Worm (Caenorhabditis elegans) whole organism, L2 larva: ENCODE measurements around the gene math-4.

Experiments used
- C34F6.9 ChIP-seq: fragments of 150-350 bp; optimal IDR thresholded peaks from 2 replicates; lab custom pipeline; 2014; ENCODE audit warnings: missing biosample characterization, missing genetic modification characterization
- F13H6.1 ChIP-seq: sonication (generic microtip); optimal IDR thresholded peaks from 2 replicates; lab custom pipeline; 2016; ENCODE audit warnings: missing genetic modification characterization, missing compliant biosample characterization
- Y55F3AM.14 ChIP-seq: fragments of 200-800 bp; sonication (Bioruptor generic); optimal IDR thresholded peaks from 2 replicates; lab custom pipeline; 2018; ENCODE audit warnings: mild to moderate bottlenecking, missing genetic modification characterization, missing compliant biosample characterization
- ZK546.5 ChIP-seq: sonication (generic microtip); optimal IDR thresholded peaks from 2 replicates; lab custom pipeline; 2017; ENCODE audit warnings: missing biosample characterization, missing genetic modification characterization
- alr-1 ChIP-seq: fragments of 150-350 bp; optimal IDR thresholded peaks from 2 replicates; lab custom pipeline; 2014; ENCODE audit warnings: missing biosample characterization, missing genetic modification characterization
- aly-2 ChIP-seq: fragments of 150-350 bp; optimal IDR thresholded peaks from 2 replicates; lab custom pipeline; 2014; ENCODE audit warnings: missing biosample characterization, missing genetic modification characterization
- ama-1 ChIP-seq: fragments of 150-350 bp; optimal IDR thresholded peaks from 2 replicates; lab custom pipeline; 2018; ENCODE audit warnings: inconsistent platforms
- blmp-1 ChIP-seq: sonication (generic microtip); optimal IDR thresholded peaks from 2 replicates; lab custom pipeline; 2017; ENCODE audit warnings: missing genetic modification characterization, mild to moderate bottlenecking, missing compliant biosample characterization, antibody characterized with exemption, moderate library complexity; ENCODE audit not compliant: insufficient read depth
- crh-2 ChIP-seq: sonication (generic microtip); optimal IDR thresholded peaks from 2 replicates; lab custom pipeline; 2017; ENCODE audit warnings: missing biosample characterization, missing genetic modification characterization
- dmd-4 ChIP-seq: sonication (generic microtip); optimal IDR thresholded peaks from 2 replicates; lab custom pipeline; 2017; ENCODE audit warnings: missing biosample characterization, missing genetic modification characterization
- elt-3 ChIP-seq: sonication (generic microtip); optimal IDR thresholded peaks from 2 replicates; lab custom pipeline; 2017; ENCODE audit warnings: missing biosample characterization, missing genetic modification characterization
- fos-1 ChIP-seq: fragments of 150-350 bp; optimal IDR thresholded peaks from 2 replicates; lab custom pipeline; 2014; ENCODE audit warnings: missing biosample characterization, missing genetic modification characterization
- gmeb-1 ChIP-seq: fragments of 150-350 bp; optimal IDR thresholded peaks from 2 replicates; lab custom pipeline; 2014; ENCODE audit warnings: missing biosample characterization, missing genetic modification characterization
- lin-13 ChIP-seq: fragments of 150-350 bp; optimal IDR thresholded peaks from 2 replicates; lab custom pipeline; 2014; ENCODE audit warnings: missing biosample characterization, missing genetic modification reagents, missing genetic modification characterization
- lin-39 ChIP-seq: fragments of 150-350 bp; optimal IDR thresholded peaks from 2 replicates; lab custom pipeline; 2014; ENCODE audit warnings: missing biosample characterization, missing genetic modification reagents, missing genetic modification characterization
- lsy-2 ChIP-seq, 2 experiments: fragments of 150-350 bp in 1 of 2; sonication (generic microtip) in 1 of 2; optimal IDR thresholded peaks; 2 replicates each; lab custom pipeline; 2014 to 2017; ENCODE audit warnings: missing biosample characterization in 2 of 2, missing genetic modification characterization in 2 of 2
- mab-5 ChIP-seq: fragments of 150-350 bp; optimal IDR thresholded peaks from 2 replicates; lab custom pipeline; 2014; ENCODE audit warnings: missing biosample characterization, missing genetic modification characterization
- mbf-1 ChIP-seq: sonication (generic microtip); optimal IDR thresholded peaks from 2 replicates; lab custom pipeline; 2017; ENCODE audit warnings: missing biosample characterization, missing genetic modification characterization
- mdl-1 ChIP-seq, 2 experiments: fragments of 150-350 bp in 1 of 2; sonication (generic microtip) in 1 of 2; optimal IDR thresholded peaks; 2 replicates each; lab custom pipeline; 2017; ENCODE audit warnings: missing biosample characterization in 2 of 2, missing genetic modification characterization in 2 of 2
- nhr-10 ChIP-seq: sonication (generic microtip); optimal IDR thresholded peaks from 2 replicates; lab custom pipeline; 2017; ENCODE audit warnings: missing biosample characterization, missing genetic modification characterization
- nhr-12 ChIP-seq: fragments of 150-350 bp; optimal IDR thresholded peaks from 2 replicates; lab custom pipeline; 2014; ENCODE audit warnings: missing biosample characterization, missing genetic modification characterization
- nhr-129 ChIP-seq: fragments of 150-350 bp; optimal IDR thresholded peaks from 2 replicates; lab custom pipeline; 2014; ENCODE audit warnings: missing biosample characterization, missing genetic modification characterization
- nhr-21 ChIP-seq: fragments of 150-350 bp; optimal IDR thresholded peaks from 2 replicates; lab custom pipeline; 2014; ENCODE audit warnings: missing biosample characterization, missing genetic modification characterization
- nhr-25 ChIP-seq: fragments of 150-350 bp; sonication (generic microtip); optimal IDR thresholded peaks from 3 replicates; lab custom pipeline; 2014; ENCODE audit warnings: missing biosample characterization, missing genetic modification characterization
- nhr-6 ChIP-seq: fragments of 150-350 bp; optimal IDR thresholded peaks from 2 replicates; lab custom pipeline; 2014; ENCODE audit warnings: missing biosample characterization, missing genetic modification characterization
- sem-4 ChIP-seq: fragments of 150-350 bp; optimal IDR thresholded peaks from 2 replicates; lab custom pipeline; 2014; ENCODE audit warnings: missing biosample characterization, missing genetic modification reagents, missing genetic modification characterization
- skn-1 ChIP-seq: sonication (generic microtip); optimal IDR thresholded peaks from 2 replicates; lab custom pipeline; 2017; ENCODE audit warnings: missing biosample characterization, missing genetic modification characterization
- sma-3 ChIP-seq: sonication (generic microtip); optimal IDR thresholded peaks from 2 replicates; lab custom pipeline; 2016; ENCODE audit warnings: missing genetic modification reagents, missing genetic modification characterization, missing compliant biosample characterization
- sma-9 ChIP-seq, 2 experiments: fragments of 150-350 bp in 1 of 2; sonication (generic microtip) in 1 of 2; optimal IDR thresholded peaks; 2 replicates each; lab custom pipeline; 2014 to 2016; ENCODE audit warnings: missing genetic modification characterization in 2 of 2, mild to moderate bottlenecking in 1 of 2, missing biosample characterization in 1 of 2, missing compliant biosample characterization in 1 of 2, missing genetic modification reagents in 1 of 2, moderate library complexity in 1 of 2
- unc-39 ChIP-seq: fragments of 150-350 bp; optimal IDR thresholded peaks from 2 replicates; lab custom pipeline; 2014; ENCODE audit warnings: missing biosample characterization, missing genetic modification characterization
- unc-55 ChIP-seq: fragments of 150-350 bp; sonication (generic microtip); optimal IDR thresholded peaks from 3 replicates; lab custom pipeline; 2014; ENCODE audit warnings: missing biosample characterization, missing genetic modification reagents, missing genetic modification characterization
- unc-62 ChIP-seq: fragments of 150-350 bp; optimal IDR thresholded peaks from 2 replicates; lab custom pipeline; 2014; ENCODE audit warnings: missing biosample characterization, missing genetic modification reagents, missing genetic modification characterization
- zag-1 ChIP-seq: fragments of 150-350 bp; optimal IDR thresholded peaks from 2 replicates; lab custom pipeline; 2014; ENCODE audit warnings: missing biosample characterization, missing genetic modification characterization
- ztf-1 ChIP-seq: fragments of 200-800 bp; sonication (Bioruptor generic); conservative IDR thresholded peaks from 2 replicates; pipeline ENCODE4 v1.3.6; 2022; ENCODE audit warnings: missing genetic modification characterization, missing compliant biosample characterization
- ztf-4 ChIP-seq: fragments of 150-350 bp; optimal IDR thresholded peaks from 2 replicates; lab custom pipeline; 2014; ENCODE audit warnings: missing biosample characterization, missing genetic modification characterization

Gene math-4

ce11 chrII:1818300-1818699, 35.9 kb upstream of the math-4 start, which contains the start of gene fbxb-10:
Gene fbxb-10, minus strand, starts transcription at chrII:1818400.
- TF ChIP-seq blmp-1 (no peak), sem-4 (tag; lab: Kevin White, UChicago) (no peak), lin-13 (GFP tag; lab: Kevin White, UChicago) (no peak), skn-1 (tag; lab: Kevin White, UChicago) (no peak), alr-1 (no peak), nhr-10 (no peak), mab-5 (tag; lab: Kevin White, UChicago) (no peak), nhr-25 (no peak), sma-3 (no peak), nhr-6 (tag; lab: Kevin White, UChicago) (no peak), ztf-1 (GFP tag; lab: Robert Waterston, UW) (no peak), mdl-1 (tag; optimal IDR thresholded peaks at IDR 0.05; lab: Kevin White, UChicago) (no peak), lsy-2 (tag; optimal IDR thresholded peaks at IDR 0.05; lab: Kevin White, UChicago) (no peak), Y55F3AM.14 (GFP tag; lab: Kevin White, UChicago) (no peak), ztf-4 (tag; lab: Kevin White, UChicago) (no peak)

DNA sequence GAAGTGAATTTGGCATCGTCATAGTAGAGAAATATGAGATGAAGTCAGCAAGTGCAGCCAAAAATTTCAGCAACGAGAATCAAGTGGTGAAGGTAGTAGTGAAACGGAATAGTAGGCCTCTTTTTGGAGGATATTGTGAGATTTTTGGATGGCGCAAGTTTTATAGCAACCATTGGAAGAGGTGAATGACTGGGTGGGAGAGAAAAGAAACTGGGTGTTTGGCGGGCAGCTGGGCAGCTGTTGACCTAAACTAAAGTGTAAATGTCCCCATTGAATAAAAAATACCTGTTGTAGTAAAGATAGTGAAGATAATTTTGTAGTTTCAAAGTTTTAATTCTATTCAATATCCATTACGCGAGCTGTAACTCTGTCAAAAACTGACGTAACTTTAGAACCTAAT, 33.7 kb upstream of the math-4 start:
- TF ChIP-seq Y55F3AM.14 (GFP tag; lab: Kevin White, UChicago), result no peak
- TF ChIP-seq dmd-4 (tag; lab: Kevin White, UChicago), result no peak
- no peak for TF ChIP-seq ztf-4 (tag; lab: Kevin White, UChicago)
- TF ChIP-seq unc-62, result no peak
- TF ChIP-seq nhr-21 (tag; lab: Kevin White, UChicago), result no peak
- TF ChIP-seq nhr-12, result no peak
- no peak for TF ChIP-seq ZK546.5 (tag; lab: Kevin White, UChicago)
- no peak for TF ChIP-seq ama-1 (lab: Kevin White, UChicago)
- TF ChIP-seq aly-2 (tag; lab: Kevin White, UChicago), result no peak
- no peak for TF ChIP-seq nhr-129 (tag; lab: Kevin White, UChicago)
- TF ChIP-seq crh-2, result no peak
- no peak for TF ChIP-seq gmeb-1 (tag; lab: Kevin White, UChicago)
- no peak for TF ChIP-seq unc-39 (tag; lab: Kevin White, UChicago)
- no peak for TF ChIP-seq lin-39 (tag; lab: Kevin White, UChicago)
- TF ChIP-seq mbf-1 (tag; lab: Kevin White, UChicago), result no peak
- TF ChIP-seq, all 48 proteins: peak for 0

ce11 chrII:1808217-1808616, 25.8 kb upstream of the math-4 start, which contains the start of gene C08F1.8:
Gene C08F1.8, minus strand, starts transcription at chrII:1808317.
- TF ChIP-seq F13H6.1 (tag; lab: Kevin White, UChicago), result no peak
- peak; percentile 8 for TF ChIP-seq unc-55

ce11 chrII:1806358-1806757, 24.0 kb upstream of the math-4 start, which contains the start of gene C08F1.12:
Gene C08F1.12, minus strand, starts transcription at chrII:1806458.
- TF ChIP-seq nhr-21 (tag; lab: Kevin White, UChicago) (no peak), lsy-2 (tag; optimal IDR thresholded peaks at IDR 0.05; lab: Kevin White, UChicago) (no peak), sma-9 (GFP tag; optimal IDR thresholded peaks at IDR 0.05; lab: Kevin White, UChicago) (no peak), sma-9 (tag; optimal IDR thresholded peaks at IDR 0.05; lab: Kevin White, UChicago) (no peak), mab-5 (tag; lab: Kevin White, UChicago) (no peak), C34F6.9 (tag; lab: Kevin White, UChicago) (no peak), unc-62 (no peak), mbf-1 (tag; lab: Kevin White, UChicago) (no peak), elt-3 (tag; lab: Kevin White, UChicago) (no peak), nhr-6 (tag; lab: Kevin White, UChicago) (no peak), nhr-25 (no peak), ztf-4 (tag; lab: Kevin White, UChicago) (no peak)

- TF ChIP-seq fos-1 (tag; lab: Kevin White, UChicago) (no peak), zag-1 (tag; lab: Kevin White, UChicago) (no peak), C34F6.9 (tag; lab: Kevin White, UChicago) (no peak)
Observed at ce11 chrII:1788087-1788486, 5.7 kb upstream of the math-4 start, which contains the start of the genes C08F1.6 and fbxb-13. Gene C08F1.6, minus strand, starts transcription at chrII:1788187. Gene fbxb-13, plus strand, starts transcription at chrII:1788277.
